Worm (Caenorhabditis elegans): ENCODE data around the gene T08H10.3.

Gene T08H10.3

ce11 chrV:4496104-4496586 is 25.0 kb downstream of the T08H10.3 start:
- TF ChIP-seq rnt-1 (tag; optimal IDR thresholded peaks at IDR 0.05): no peak
- TF ChIP-seq nhr-20 (tag; optimal IDR thresholded peaks at IDR 0.05): no peak
- TF ChIP-seq lsy-2 (tag; optimal IDR thresholded peaks at IDR 0.05): no peak
- no peak for TF ChIP-seq elt-2 (tag; optimal IDR thresholded peaks at IDR 0.05)
- TF ChIP-seq fkh-4 (tag; optimal IDR thresholded peaks at IDR 0.05; ENCODE audit: borderline replicate concordance): peak; percentile 32
- peak; percentile 65 for TF ChIP-seq dsc-1 (tag; optimal IDR thresholded peaks at IDR 0.05)
- no peak for TF ChIP-seq efl-1 (optimal IDR thresholded peaks at IDR 0.05)
- peak in 1 of 2 experiments; percentile 14 for TF ChIP-seq efl-1 (GFP tag; optimal IDR thresholded peaks at IDR 0.05 in 1 of 2)
- TF ChIP-seq ceh-8 (GFP tag; optimal IDR thresholded peaks at IDR 0.05): no peak
- no peak for TF ChIP-seq ceh-88 (GFP tag; IDR thresholded peaks at IDR 0.05)
- no peak for TF ChIP-seq hpl-2 (GFP tag; optimal IDR thresholded peaks at IDR 0.05)
- TF ChIP-seq grh-1 (GFP tag; IDR thresholded peaks at IDR 0.05): no peak
- no peak for TF ChIP-seq unc-62 (GFP tag; optimal IDR thresholded peaks at IDR 0.05)
- TF ChIP-seq ces-1 (GFP tag; optimal IDR thresholded peaks at IDR 0.05): no peak

DNA sequence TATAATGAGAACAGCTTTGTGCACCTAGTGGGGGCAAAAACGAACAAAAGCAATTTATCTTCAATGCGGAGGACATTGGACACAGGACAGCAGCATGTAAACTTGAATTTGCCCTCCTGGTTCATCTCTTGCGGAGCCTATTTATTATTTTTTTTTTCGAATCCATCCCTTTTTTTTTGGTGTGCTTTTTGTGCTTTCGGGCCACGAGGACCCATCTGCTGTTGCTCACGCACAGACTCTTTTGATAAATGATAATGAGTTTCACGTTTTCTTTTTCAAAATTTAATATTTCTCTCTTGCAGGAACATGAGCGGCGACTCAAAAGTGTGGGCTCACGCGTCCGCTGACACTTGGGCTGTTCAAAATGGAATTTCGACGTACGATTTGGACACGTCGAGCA is 26.0 kb downstream of the T08H10.3 start, which contains the start of gene unc-62:
Gene unc-62, plus strand, starts transcription at position 301 of the 400 bp plus-strand sequence.
- TF ChIP-seq rnt-1 (tag; optimal IDR thresholded peaks at IDR 0.05): peak; percentile 13
- no peak for TF ChIP-seq C16A3.4 (tag; optimal IDR thresholded peaks at IDR 0.05)
- TF ChIP-seq sup-37 (GFP tag; optimal IDR thresholded peaks at IDR 0.05): no peak
- TF ChIP-seq ceh-8 (GFP tag; optimal IDR thresholded peaks at IDR 0.05): no peak
- peak; percentile 41 for TF ChIP-seq dsc-1 (tag; optimal IDR thresholded peaks at IDR 0.05)

DNA sequence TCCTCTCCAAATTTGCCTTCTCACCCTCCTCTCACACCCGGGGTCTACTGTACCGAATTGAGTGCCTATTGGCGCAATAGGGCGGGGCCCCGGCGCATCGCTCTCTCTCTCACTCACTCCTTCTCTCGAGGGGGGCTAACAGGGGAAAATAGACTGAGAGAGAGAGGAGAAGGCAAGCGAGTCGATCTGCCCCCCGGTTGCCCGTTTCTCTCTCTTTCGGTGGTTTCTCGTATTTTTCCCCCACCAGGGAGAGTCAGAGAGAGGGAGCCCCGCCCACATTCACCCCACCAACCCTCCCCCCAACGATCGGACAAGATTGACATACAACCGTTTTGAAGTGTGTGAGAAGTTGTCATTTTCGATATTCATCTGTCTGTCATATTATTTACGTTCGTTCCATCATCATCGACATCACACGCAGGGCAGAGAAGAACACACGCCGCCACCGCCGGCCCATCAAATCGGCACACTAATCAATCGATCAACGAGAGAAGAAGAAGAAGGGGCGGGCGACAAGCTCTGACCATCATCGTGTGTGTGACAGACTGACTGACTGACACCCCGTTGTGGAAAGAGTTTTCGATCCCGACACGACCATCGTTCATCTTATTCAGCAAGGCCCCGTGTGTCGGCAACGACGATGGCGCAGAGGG is 28.1 kb downstream of the T08H10.3 start:
- TF ChIP-seq egl-27 (tag; optimal IDR thresholded peaks at IDR 0.05) (no peak), mep-1 (tag; optimal IDR thresholded peaks at IDR 0.05) (peak; percentile 12), fkh-8 (tag; optimal IDR thresholded peaks at IDR 0.05) (no peak), mef-2 (tag; optimal IDR thresholded peaks at IDR 0.05) (no peak), C16A3.4 (tag; optimal IDR thresholded peaks at IDR 0.05) (peak; percentile 1), nhr-90 (tag; optimal IDR thresholded peaks at IDR 0.05; ENCODE audit: poor library complexity) (no peak), unc-62 (GFP tag; optimal IDR thresholded peaks at IDR 0.05) (no peak), alr-1 (tag; optimal IDR thresholded peaks at IDR 0.05; ENCODE audit: borderline replicate concordance) (no peak), Y116A8C.19 (tag; optimal IDR thresholded peaks at IDR 0.05; ENCODE audit: borderline replicate concordance) (no peak), sox-4 (tag; optimal IDR thresholded peaks at IDR 0.05) (no peak), ces-1 (GFP tag; optimal IDR thresholded peaks at IDR 0.05) (no peak), hlh-17 (GFP tag; optimal IDR thresholded peaks at IDR 0.05; ENCODE audit: borderline replicate concordance) (no peak), swsn-7 (tag; optimal IDR thresholded peaks at IDR 0.05) (peak; percentile 33), tbx-2 (tag; optimal IDR thresholded peaks at IDR 0.05) (peak; percentile 41), nhr-19 (GFP tag; conservative IDR thresholded peaks at IDR 0.05) (peak; percentile 15; the same call in 1 of the 2 replicates), efl-1 (optimal IDR thresholded peaks at IDR 0.05) (peak in 1 of 2 experiments; percentile 6), efl-1 (GFP tag; optimal IDR thresholded peaks at IDR 0.05 in 1 of 2) (peak in 1 of 2 experiments; percentile 7), nhr-47 (tag; optimal IDR thresholded peaks at IDR 0.05) (peak; percentile 39), lin-39 (tag; optimal IDR thresholded peaks at IDR 0.05) (no peak), snu-23 (GFP tag; optimal IDR thresholded peaks at IDR 0.05) (peak; percentile 42), ceh-82 (tag; optimal IDR thresholded peaks at IDR 0.05) (peak in 2 of 3 experiments; percentile 2 to 48), ceh-8 (GFP tag; optimal IDR thresholded peaks at IDR 0.05) (no peak), C34B4.2 (tag; optimal IDR thresholded peaks at IDR 0.05) (no peak), elt-2 (tag; optimal IDR thresholded peaks at IDR 0.05) (no peak), lin-14 (GFP tag; optimal IDR thresholded peaks at IDR 0.05) (peak; percentile 75), nhr-71 (tag; optimal IDR thresholded peaks at IDR 0.05) (peak; percentile 55), ets-5 (GFP tag; IDR thresholded peaks at IDR 0.05) (no peak), vab-15 (tag; optimal IDR thresholded peaks at IDR 0.05) (no peak), elt-3 (tag; optimal IDR thresholded peaks at IDR 0.05) (peak in 2 of 6 experiments; percentile 1 to 22), F16B12.6 (tag; optimal IDR thresholded peaks at IDR 0.05) (no peak), ztf-4 (tag; optimal IDR thresholded peaks at IDR 0.05) (no peak), nhr-12 (tag; optimal IDR thresholded peaks at IDR 0.05) (no peak), dsc-1 (tag; optimal IDR thresholded peaks at IDR 0.05) (peak; percentile 14), nhr-20 (tag; optimal IDR thresholded peaks at IDR 0.05) (peak; percentile 6), unc-30 (tag; optimal IDR thresholded peaks at IDR 0.05) (no peak), unc-86 (tag; optimal IDR thresholded peaks at IDR 0.05) (peak; percentile 34), hlh-4 (tag; optimal IDR thresholded peaks at IDR 0.05) (no peak), ceh-88 (GFP tag; IDR thresholded peaks at IDR 0.05) (no peak), blmp-1 (tag; optimal IDR thresholded peaks at IDR 0.05) (peak; percentile 72)
